Fruit fly (Drosophila melanogaster) whole organism, embryonic: ENCODE measurements around the gene aop.

ENCODE experiments used
- Asciz ChIP-seq: fragments of 200-800 bp; sonication (Bioruptor generic); optimal IDR thresholded peaks from 2 replicates; lab custom pipeline; 2017; ENCODE audit warnings: missing biosample characterization, mild to moderate bottlenecking, missing genetic modification characterization, missing genetic modification reagents
- Awh ChIP-seq: fragments of 200-800 bp; sonication (Bioruptor generic); IDR thresholded peaks from 2 replicates; pipeline ENCODE4, ENCODE4 v1.3.6; 2022; ENCODE audit warnings: missing biosample characterization, missing genetic modification characterization
- Bdp1 ChIP-seq: fragments of 200-800 bp; sonication (Bioruptor generic); optimal IDR thresholded peaks from 3 replicates; lab custom pipeline; 2016; ENCODE audit warnings: missing biosample characterization, missing genetic modification characterization
- CG10267 ChIP-seq: fragments of 200-800 bp; sonication (Bioruptor generic); optimal IDR thresholded peaks from 2 replicates; lab custom pipeline; 2018; ENCODE audit warnings: missing biosample characterization, mild to moderate bottlenecking, missing genetic modification characterization, moderate library complexity
- CG10431 ChIP-seq: fragments of 200-800 bp; sonication (Bioruptor generic); optimal IDR thresholded peaks from 3 replicates; lab custom pipeline; 2018; ENCODE audit warnings: missing biosample characterization, mild to moderate bottlenecking, missing genetic modification characterization
- CG11093 ChIP-seq: fragments of 200-800 bp; sonication (Bioruptor generic); IDR thresholded peaks from 3 replicates; pipeline ENCODE4 v1.3.6; 2022; ENCODE audit warnings: missing biosample characterization, missing genetic modification characterization
- CG11696 ChIP-seq: fragments of 200-800 bp; sonication (Bioruptor generic); IDR thresholded peaks from 2 replicates; pipeline ENCODE4 v1.3.6; 2022; ENCODE audit warnings: missing biosample characterization, missing genetic modification characterization
- CG12155 ChIP-seq: fragments of 200-800 bp; sonication (Bioruptor generic); optimal IDR thresholded peaks from 3 replicates; lab custom pipeline; 2016; ENCODE audit warnings: missing biosample characterization, missing genetic modification characterization
- CG12299 ChIP-seq: fragments of 200-800 bp; sonication (Bioruptor generic); optimal IDR thresholded peaks from 2 replicates; lab custom pipeline; 2018; ENCODE audit warnings: missing biosample characterization, mild to moderate bottlenecking, missing genetic modification characterization
- CG1233 ChIP-seq: fragments of 200-800 bp; sonication (Bioruptor generic); optimal IDR thresholded peaks from 4 replicates; lab custom pipeline; 2018; ENCODE audit warnings: missing biosample characterization, mild to moderate bottlenecking, missing genetic modification characterization
- CG17361 ChIP-seq: fragments of 200-800 bp; sonication (Bioruptor generic); IDR thresholded peaks from 3 replicates; pipeline ENCODE4 v1.3.6; 2022; ENCODE audit warnings: missing biosample characterization, missing genetic modification characterization
- CG17912 ChIP-seq: fragments of 200-800 bp; sonication (Bioruptor generic); optimal IDR thresholded peaks from 2 replicates; lab custom pipeline; 2018; ENCODE audit warnings: missing biosample characterization, mild to moderate bottlenecking, missing genetic modification characterization
- CG2199 ChIP-seq: fragments of 200-800 bp; sonication (Bioruptor generic); IDR thresholded peaks from 3 replicates; pipeline ENCODE4 v1.3.6; 2022; ENCODE audit warnings: missing biosample characterization, missing genetic modification characterization
- CG30020 ChIP-seq: fragments of 200-800 bp; optimal IDR thresholded peaks from 2 replicates; lab custom pipeline; 2019; ENCODE audit warnings: missing biosample characterization, mild to moderate bottlenecking, missing genetic modification characterization, moderate library complexity
- CG31224 ChIP-seq: fragments of 200-800 bp; sonication (Bioruptor generic); IDR thresholded peaks from 2 replicates; pipeline ENCODE4 v1.3.6; 2022; ENCODE audit warnings: missing biosample characterization, missing genetic modification characterization
- CG31365 ChIP-seq: fragments of 200-800 bp; sonication (Bioruptor generic); optimal IDR thresholded peaks from 2 replicates; lab custom pipeline; 2018; ENCODE audit warnings: missing biosample characterization, mild to moderate bottlenecking, missing genetic modification characterization
- CG31441 ChIP-seq: fragments of 200-800 bp; sonication (Bioruptor generic); IDR thresholded peaks from 2 replicates; pipeline ENCODE4 v1.3.6; 2022; ENCODE audit warnings: missing biosample characterization, missing genetic modification characterization
- CG34422 ChIP-seq: fragments of 200-800 bp; sonication (Bioruptor generic); IDR thresholded peaks from 3 replicates; pipeline ENCODE4 v1.3.6; 2022; ENCODE audit warnings: missing biosample characterization, missing genetic modification characterization
- CG4328 ChIP-seq: fragments of 200-800 bp; sonication (Bioruptor generic); optimal IDR thresholded peaks from 3 replicates; lab custom pipeline; 2017; ENCODE audit warnings: missing biosample characterization, missing genetic modification reagents, missing genetic modification characterization
- CG4707 ChIP-seq: fragments of 200-800 bp; sonication (Bioruptor generic); optimal IDR thresholded peaks from 2 replicates; lab custom pipeline; 2018; ENCODE audit warnings: missing biosample characterization, mild to moderate bottlenecking, missing genetic modification characterization, moderate library complexity
- CG5953 ChIP-seq: fragments of 200-800 bp; sonication (Bioruptor generic); IDR thresholded peaks from 2 replicates; pipeline ENCODE4 v1.3.6; 2022; ENCODE audit warnings: missing biosample characterization, missing genetic modification characterization
- CG6272 ChIP-seq: fragments of 200-800 bp; sonication (Bioruptor generic); IDR thresholded peaks from 2 replicates; pipeline ENCODE4 v1.3.6; 2022; ENCODE audit warnings: missing biosample characterization, missing genetic modification characterization
- CG7963 ChIP-seq: fragments of 200-800 bp; sonication (Bioruptor generic); IDR thresholded peaks from 3 replicates; pipeline ENCODE4 v1.3.6; 2022; ENCODE audit warnings: missing biosample characterization, missing genetic modification characterization; ENCODE audit not compliant: partially characterized antibody
- CG8359 ChIP-seq: fragments of 200-800 bp; sonication (Bioruptor generic); optimal IDR thresholded peaks from 2 replicates; lab custom pipeline; 2017; ENCODE audit warnings: missing biosample characterization, mild to moderate bottlenecking, missing genetic modification characterization, borderline replicate concordance
- CHES-1-like ChIP-seq: fragments of 200-800 bp; sonication (Bioruptor generic); optimal IDR thresholded peaks from 2 replicates; lab custom pipeline; 2016; ENCODE audit warnings: missing biosample characterization, missing genetic modification characterization
- Camta ChIP-seq: fragments of 200-800 bp; sonication (Bioruptor generic); optimal IDR thresholded peaks from 2 replicates; lab custom pipeline; 2016; ENCODE audit warnings: missing biosample characterization, missing genetic modification characterization
- Elba2 ChIP-seq: fragments of 200-800 bp; sonication (Bioruptor generic); optimal IDR thresholded peaks from 3 replicates; lab custom pipeline; 2016; ENCODE audit warnings: missing biosample characterization, missing genetic modification characterization
- Jarid2 ChIP-seq: fragments of 200-800 bp; sonication (Bioruptor generic); optimal IDR thresholded peaks from 3 replicates; lab custom pipeline; 2017; ENCODE audit warnings: mild to moderate bottlenecking, missing biosample characterization, missing genetic modification reagents, missing genetic modification characterization
- MBD-R2 ChIP-seq: fragments of 200-800 bp; sonication (Bioruptor generic); IDR thresholded peaks from 2 replicates; pipeline ENCODE4 v1.3.6; 2022; ENCODE audit warnings: missing biosample characterization, missing genetic modification characterization
- MTF-1 ChIP-seq: fragments of 200-800 bp; sonication (Bioruptor generic); optimal IDR thresholded peaks from 2 replicates; lab custom pipeline; 2018; ENCODE audit warnings: missing biosample characterization, mild to moderate bottlenecking, missing genetic modification characterization, borderline replicate concordance
- Max ChIP-seq: fragments of 200-800 bp; sonication (Bioruptor generic); optimal IDR thresholded peaks from 2 replicates; lab custom pipeline; 2016; ENCODE audit warnings: missing biosample characterization, mild to moderate bottlenecking, missing genetic modification characterization
- Sox100B ChIP-seq: fragments of 200-800 bp; sonication (Bioruptor generic); optimal IDR thresholded peaks from 3 replicates; lab custom pipeline; 2018; ENCODE audit warnings: missing biosample characterization, mild to moderate bottlenecking, missing genetic modification characterization
- ash1 ChIP-seq: fragments of 200-800 bp; sonication (Bioruptor generic); optimal IDR thresholded peaks from 2 replicates; lab custom pipeline; 2018; ENCODE audit warnings: missing biosample characterization, mild to moderate bottlenecking, missing genetic modification characterization
- disco-r ChIP-seq: fragments of 200-800 bp; sonication (Bioruptor generic); optimal IDR thresholded peaks from 2 replicates; lab custom pipeline; 2016; ENCODE audit warnings: missing biosample characterization, missing genetic modification characterization
- dmrt11E ChIP-seq: fragments of 200-800 bp; sonication (Bioruptor generic); optimal IDR thresholded peaks from 3 replicates; lab custom pipeline; 2018; ENCODE audit warnings: missing biosample characterization, mild to moderate bottlenecking, missing genetic modification characterization, moderate library complexity
- fd102C ChIP-seq: fragments of 200-800 bp; sonication (Bioruptor generic); optimal IDR thresholded peaks from 2 replicates; lab custom pipeline; 2018; ENCODE audit warnings: missing biosample characterization, mild to moderate bottlenecking, missing genetic modification characterization, moderate library complexity
- fu2 ChIP-seq: fragments of 200-800 bp; sonication (Bioruptor generic); optimal IDR thresholded peaks from 2 replicates; lab custom pipeline; 2016; ENCODE audit warnings: missing biosample characterization, missing genetic modification characterization
- gcm ChIP-seq: fragments of 200-800 bp; sonication (Bioruptor generic); optimal IDR thresholded peaks from 2 replicates; lab custom pipeline; 2019; ENCODE audit warnings: missing biosample characterization, mild to moderate bottlenecking, missing genetic modification characterization, moderate library complexity
- gcm2 ChIP-seq: fragments of 200-800 bp; sonication (Bioruptor generic); optimal IDR thresholded peaks from 2 replicates; lab custom pipeline; 2016; ENCODE audit warnings: missing biosample characterization, missing genetic modification characterization
- hb ChIP-seq: fragments of 200-800 bp; sonication (Bioruptor generic); IDR thresholded peaks from 3 replicates; pipeline ENCODE4 v1.3.6; 2022; ENCODE audit warnings: missing biosample characterization, missing genetic modification characterization; ENCODE audit not compliant: partially characterized antibody
- klu ChIP-seq: fragments of 200-800 bp; sonication (Bioruptor generic); IDR thresholded peaks from 2 replicates; pipeline ENCODE4 v1.3.6; 2022; ENCODE audit warnings: missing biosample characterization, missing genetic modification characterization
- org-1 ChIP-seq: fragments of 200-800 bp; sonication (Bioruptor generic); optimal IDR thresholded peaks from 2 replicates; lab custom pipeline; 2017; ENCODE audit warnings: missing biosample characterization, missing genetic modification characterization
- pzg ChIP-seq: fragments of 200-800 bp; sonication (Bioruptor generic); optimal IDR thresholded peaks from 3 replicates; lab custom pipeline; 2018; ENCODE audit warnings: missing biosample characterization, mild to moderate bottlenecking, missing genetic modification characterization, moderate library complexity
- row ChIP-seq: fragments of 200-800 bp; sonication (Bioruptor generic); IDR thresholded peaks from 3 replicates; pipeline ENCODE4 v1.3.6; 2022; ENCODE audit warnings: missing biosample characterization, missing genetic modification characterization
- schlank ChIP-seq: fragments of 200-800 bp; sonication (Bioruptor generic); optimal IDR thresholded peaks from 2 replicates; lab custom pipeline; 2018; ENCODE audit warnings: missing biosample characterization, mild to moderate bottlenecking, missing genetic modification characterization
- shn ChIP-seq: fragments of 200-800 bp; sonication (Bioruptor generic); optimal IDR thresholded peaks from 3 replicates; lab custom pipeline; 2016; ENCODE audit warnings: missing biosample characterization, missing genetic modification characterization
- twi ChIP-seq: fragments of 200-800 bp; optimal IDR thresholded peaks from 2 replicates; lab custom pipeline; 2019; ENCODE audit warnings: missing biosample characterization, mild to moderate bottlenecking, missing genetic modification characterization, moderate library complexity
- wek ChIP-seq: fragments of 200-800 bp; sonication (Bioruptor generic); optimal IDR thresholded peaks from 3 replicates; lab custom pipeline; 2018; ENCODE audit warnings: missing biosample characterization, mild to moderate bottlenecking, missing genetic modification characterization, moderate library complexity
- z ChIP-seq: fragments of 200-800 bp; sonication (Bioruptor generic); IDR thresholded peaks from 3 replicates; pipeline ENCODE4 v1.3.6; 2022; ENCODE audit warnings: missing biosample characterization, missing genetic modification characterization
- zf30C ChIP-seq: fragments of 200-800 bp; sonication (Bioruptor generic); optimal IDR thresholded peaks from 3 replicates; lab custom pipeline; 2018; ENCODE audit warnings: missing biosample characterization, mild to moderate bottlenecking, missing genetic modification characterization
- zfh2 ChIP-seq: fragments of 200-800 bp; sonication (Bioruptor generic); optimal IDR thresholded peaks from 2 replicates; lab custom pipeline; 2016; ENCODE audit warnings: missing biosample characterization, missing genetic modification characterization

aop gene

DNA sequence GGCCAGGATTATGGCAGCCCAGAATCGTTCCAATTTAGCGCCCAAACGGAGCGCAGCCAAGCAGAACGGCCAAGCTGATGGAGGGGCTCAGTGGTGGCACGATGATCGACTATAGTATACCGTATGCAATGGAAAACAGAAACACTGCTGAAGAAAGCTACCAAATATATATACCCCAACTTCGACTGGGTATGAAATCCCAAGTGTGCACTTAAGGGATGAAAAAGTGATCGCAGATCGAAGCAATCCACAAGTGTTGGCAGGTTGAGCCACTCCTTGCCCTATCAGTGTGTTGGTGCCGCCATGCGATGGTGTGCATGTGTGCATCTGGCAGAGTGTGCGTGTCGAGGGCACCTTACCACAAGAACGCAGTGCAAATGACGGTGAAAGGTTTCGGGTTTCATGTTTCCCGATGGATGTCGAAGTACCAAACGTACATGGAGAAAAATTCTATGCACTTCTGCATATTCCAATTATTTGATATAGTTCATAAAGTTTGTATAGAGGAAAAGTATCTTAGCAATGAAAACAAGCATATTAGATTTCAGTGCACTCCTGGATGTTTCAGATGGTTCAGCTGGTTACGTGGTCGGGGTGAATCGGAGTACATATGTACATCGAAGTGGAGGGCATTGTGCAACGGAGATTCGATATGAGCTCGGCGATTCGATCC, 3.6 kb upstream of the aop start (continued):
- TF ChIP-seq hb (GFP tag; lab: Robert Waterston, UW) (no peak), klu (no peak), fu2 (GFP tag; lab: Kevin White, UChicago) (no peak), z (GFP tag; lab: Robert Waterston, UW) (no peak), Awh (GFP tag; lab: Robert Waterston, UW) (no peak), CG5953 (GFP tag; lab: Robert Waterston, UW) (no peak), CG10267 (no peak), ash1 (GFP tag; lab: Kevin White, UChicago) (no peak), CG11093 (GFP tag; lab: Robert Waterston, UW) (no peak), shn (GFP tag; lab: Kevin White, UChicago) (no peak), org-1 (GFP tag; lab: Kevin White, UChicago) (no peak), MBD-R2 (no peak), CG17361 (no peak), Sox100B (GFP tag; lab: Kevin White, UChicago) (no peak), CG34422 (GFP tag; lab: Robert Waterston, UW) (no peak), Asciz (GFP tag; lab: Kevin White, UChicago) (no peak), gcm (GFP tag; lab: Kevin White, UChicago) (no peak), wek (GFP tag; lab: Kevin White, UChicago) (no peak), disco-r (no peak), CG6272 (GFP tag; lab: Robert Waterston, UW) (no peak), twi (tag; lab: Kevin White, UChicago) (peak; percentile 95), CG10431 (GFP tag; lab: Kevin White, UChicago) (no peak), schlank (tag; lab: Kevin White, UChicago) (no peak), Bdp1 (GFP tag; lab: Kevin White, UChicago) (no peak), gcm2 (GFP tag; lab: Kevin White, UChicago) (no peak), Camta (GFP tag; lab: Kevin White, UChicago) (no peak), Max (GFP tag; lab: Kevin White, UChicago) (no peak), pzg (GFP tag; lab: Kevin White, UChicago) (no peak), zf30C (GFP tag; lab: Kevin White, UChicago) (peak; percentile 99), CG12299 (tag; lab: Kevin White, UChicago) (no peak), CG31365 (no peak), fd102C (GFP tag; lab: Kevin White, UChicago) (no peak), CG1233 (GFP tag; lab: Kevin White, UChicago) (no peak), CG8359 (GFP tag; lab: Kevin White, UChicago) (no peak), CG31224 (GFP tag; lab: Robert Waterston, UW) (peak; percentile 42; the same call in 1 of the 2 replicates), CG4328 (GFP tag; lab: Kevin White, UChicago) (no peak), CG17912 (no peak), CG7963 (GFP tag; lab: Robert Waterston, UW) (peak; percentile 70), row (GFP tag; lab: Robert Waterston, UW) (peak; percentile 67), Elba2 (GFP tag; lab: Kevin White, UChicago) (no peak), dmrt11E (tag; lab: Kevin White, UChicago) (no peak), CG12155 (GFP tag; lab: Kevin White, UChicago) (no peak), Jarid2 (GFP tag; lab: Kevin White, UChicago) (no peak), CG30020 (tag; lab: Kevin White, UChicago) (no peak), CG11696 (GFP tag; lab: Robert Waterston, UW) (no peak), CG31441 (no peak), CHES-1-like (GFP tag; lab: Kevin White, UChicago) (no peak), CG4707 (GFP tag; lab: Kevin White, UChicago) (no peak), MTF-1 (GFP tag; lab: Kevin White, UChicago) (no peak), zfh2 (no peak), CG2199 (GFP tag; lab: Robert Waterston, UW) (no peak)
